Fruit fly (Drosophila melanogaster): Measurements from ENCODE around the gene PK2-R2.

- TF ChIP-seq CG4318 (GFP tag; optimal IDR thresholded peaks at IDR 0.05) = no peak
- TF ChIP-seq Sox14 (GFP tag; optimal IDR thresholded peaks at IDR 0.05) = no peak
- TF ChIP-seq Eip78C (GFP tag) = no peak
- no peak for TF ChIP-seq pdm3 (GFP tag; optimal IDR thresholded peaks at IDR 0.05)
- no peak for TF ChIP-seq CG11762 (GFP tag; optimal IDR thresholded peaks at IDR 0.05; ENCODE audit: insufficient read depth)
- TF ChIP-seq Hr39 (GFP tag; optimal IDR thresholded peaks at IDR 0.05) = no peak
- no peak for TF ChIP-seq dsx (GFP tag; optimal IDR thresholded peaks at IDR 0.05; ENCODE audit: poor library complexity, severe bottlenecking)
Measured at dm6 chr3R:13338030-13338429, 4.1 kb upstream of the PK2-R2 start, which contains the start of gene PK2-R1.
